Worm (Caenorhabditis elegans): Measurements from ENCODE around the gene F58F6.6.

ce11 chrIV:1328682-1329212 is 12.1 kb upstream of the F58F6.6 start, which contains the start of gene F53H1.3:
- TF ChIP-seq klf-2 (GFP tag; conservative IDR thresholded peaks at IDR 0.05): no peak
- no peak for TF ChIP-seq med-1 (GFP tag; optimal IDR thresholded peaks at IDR 0.05; ENCODE audit: insufficient read depth)
- no peak for TF ChIP-seq ztf-29 (GFP tag; IDR thresholded peaks at IDR 0.05)
- TF ChIP-seq cog-1 (tag; optimal IDR thresholded peaks at IDR 0.05): no peak
- no peak for TF ChIP-seq ztf-23 (GFP tag; IDR thresholded peaks at IDR 0.05)
- no peak for TF ChIP-seq flt-1 (GFP tag; IDR thresholded peaks at IDR 0.05)
- no peak for TF ChIP-seq ref-1 (GFP tag; conservative IDR thresholded peaks at IDR 0.05)
- TF ChIP-seq tab-1 (GFP tag; IDR thresholded peaks at IDR 0.05): no peak
- no peak for TF ChIP-seq T22C8.4 (GFP tag; IDR thresholded peaks at IDR 0.05)

Measured in whole organism, midembryonic.